Fruit fly (Drosophila melanogaster) whole organism: ENCODE measurements around the gene CG2964.

ENCODE experiments used
- Dll ChIP-seq: fragments of >200 bp; optimal IDR thresholded peaks from 2 replicates; lab custom pipeline; 2017
- pan ChIP-seq: fragments of >200 bp; optimal IDR thresholded peaks from 2 replicates; lab custom pipeline; 2017
- psq ChIP-seq: fragments of >200 bp; optimal IDR thresholded peaks from 2 replicates; lab custom pipeline; 2017

DNA sequence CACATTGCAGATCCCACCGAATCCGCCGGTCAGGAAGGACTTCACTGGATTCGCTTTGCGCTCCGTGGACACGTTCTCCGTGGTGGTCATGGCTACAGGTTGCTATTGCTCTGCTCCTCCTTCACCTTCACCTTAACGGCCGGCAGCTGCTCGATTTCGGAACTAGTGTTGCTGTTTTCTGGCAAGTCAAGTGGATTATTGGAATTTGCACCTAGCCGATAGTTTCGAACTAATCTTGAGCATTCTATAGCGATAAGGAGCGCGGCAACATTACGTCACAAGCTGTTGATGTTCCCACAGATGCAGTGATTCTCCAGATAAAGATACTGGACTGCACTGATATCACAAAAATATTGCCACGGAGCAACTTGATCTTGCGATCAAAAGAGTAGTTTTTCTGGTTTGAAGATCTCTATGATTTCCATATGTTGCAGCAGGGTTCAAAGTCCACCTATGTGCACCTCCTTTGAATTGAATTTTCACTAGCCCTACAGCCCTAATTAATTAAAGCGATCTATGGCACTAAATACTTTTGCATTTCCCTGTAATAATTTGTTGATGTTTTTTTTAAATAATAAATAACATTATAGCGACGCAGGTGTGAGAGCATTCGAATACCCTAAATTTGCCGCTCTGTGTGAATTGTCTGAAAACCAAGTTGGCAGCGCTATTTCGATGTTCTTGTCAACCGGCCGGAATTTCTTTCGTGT, 42.6 kb upstream of the CG2964 start, which contains the start of the genes colt and HINT1:
- TF ChIP-seq pan: no peak
- TF ChIP-seq Dll (lab: Kevin White, UChicago): no peak
- TF ChIP-seq psq (lab: Kevin White, UChicago): no peak
